Fruit fly (Drosophila melanogaster): ENCODE data around the gene CG8031.

Gene CG8031

dm6 chr3R:13030257-13031173, 19.4 kb upstream of the CG8031 start, which contains the start of the genes CG46281 and CG46280:
Gene CG46281 (minus strand): TSS chr3R:13030307.
Gene CG46280 (minus strand): TSS chr3R:13030659.
- 0 out of 2 replicates have a peak, but pooled peaks have one; percentile 36 for TF ChIP-seq CG3847 (GFP tag; IDR thresholded peaks at IDR 0.05)
- TF ChIP-seq CG12744 (GFP tag; optimal IDR thresholded peaks at IDR 0.05) = no peak
- TF ChIP-seq cas (GFP tag; IDR thresholded peaks at IDR 0.05) = 0 out of 2 replicates have a peak, but pooled peaks have one; percentile 21
- TF ChIP-seq Myb (GFP tag; optimal IDR thresholded peaks at IDR 0.05) = peak; percentile 20
- peak; percentile 32; the same call in 1 of the 3 replicates for TF ChIP-seq CG14860 (GFP tag; IDR thresholded peaks at IDR 0.05; ENCODE audit: partially characterized antibody)
- TF ChIP-seq klu (GFP tag; IDR thresholded peaks at IDR 0.05) = no peak
- 0 out of 2 replicates have a peak, but pooled peaks have one; percentile 18 for TF ChIP-seq vvl (GFP tag; IDR thresholded peaks at IDR 0.05)
- peak; percentile 66 for TF ChIP-seq MBD-R2 (GFP tag; IDR thresholded peaks at IDR 0.05)
- peak; percentile 66 for TF ChIP-seq CG17829 (tag; optimal IDR thresholded peaks at IDR 0.05)
- TF ChIP-seq Side (GFP tag; optimal IDR thresholded peaks at IDR 0.05) = peak; percentile 29
- peak; percentile 82 for TF ChIP-seq zen (tag; optimal IDR thresholded peaks at IDR 0.05)
- TF ChIP-seq lola (GFP tag; optimal IDR thresholded peaks at IDR 0.05) = peak in 1 of 3 experiments; percentile 30
- 0 out of 2 replicates have a peak, but pooled peaks have one; percentile 53 for TF ChIP-seq sna (GFP tag; IDR thresholded peaks at IDR 0.05; ENCODE audit: partially characterized antibody)
- peak; percentile 52 for TF ChIP-seq Max (GFP tag; optimal IDR thresholded peaks at IDR 0.05)
- TF ChIP-seq CG2116 (GFP tag; optimal IDR thresholded peaks at IDR 0.05) = peak; percentile 95
- peak in 1 of 2 experiments; percentile 11 for TF ChIP-seq Hr51 (GFP tag; optimal IDR thresholded peaks at IDR 0.05)
- TF ChIP-seq Aef1 (GFP tag; IDR thresholded peaks at IDR 0.05) = no peak
- peak; percentile 66 for TF ChIP-seq Sin3A (optimal IDR thresholded peaks at IDR 0.05)
- peak; percentile 28 to 51 for TF ChIP-seq dpn (GFP tag; optimal IDR thresholded peaks at IDR 0.05)
- TF ChIP-seq Doc3 (GFP tag; IDR thresholded peaks at IDR 0.05; ENCODE audit: partially characterized antibody) = 0 out of 3 replicates have a peak, but pooled peaks have one; percentile 43
- peak; percentile 2 for TF ChIP-seq BtbVII (GFP tag; optimal IDR thresholded peaks at IDR 0.05)
- peak; percentile 25 for TF ChIP-seq CG1647 (GFP tag; optimal IDR thresholded peaks at IDR 0.05)
- peak; percentile 9 for TF ChIP-seq her (GFP tag; optimal IDR thresholded peaks at IDR 0.05)
- TF ChIP-seq gfzf (GFP tag; optimal IDR thresholded peaks at IDR 0.05) = peak; percentile 78
- peak; percentile 98 for TF ChIP-seq CG15514 (GFP tag; optimal IDR thresholded peaks at IDR 0.05)
- peak; percentile 14 for TF ChIP-seq CG33557 (GFP tag; optimal IDR thresholded peaks at IDR 0.05)
- no peak for TF ChIP-seq CG3065 (GFP tag; optimal IDR thresholded peaks at IDR 0.05)
- no peak for TF ChIP-seq Trl (optimal IDR thresholded peaks at IDR 0.05)
- peak; percentile 37 for TF ChIP-seq Trl (GFP tag; optimal IDR thresholded peaks at IDR 0.05)
- TF ChIP-seq CG34224 (GFP tag; IDR thresholded peaks at IDR 0.05; ENCODE audit: partially characterized antibody) = peak; percentile 58; the same call in 2 of the 3 replicates
- peak; percentile 15 for TF ChIP-seq CG4854 (GFP tag; optimal IDR thresholded peaks at IDR 0.05)
- peak; percentile 33; the same call in 1 of the 3 replicates for TF ChIP-seq vnd (GFP tag; IDR thresholded peaks at IDR 0.05; ENCODE audit: partially characterized antibody)
- TF ChIP-seq HmgZ (tag; optimal IDR thresholded peaks at IDR 0.05) = peak; percentile 35
- no peak for TF ChIP-seq jing (GFP tag; optimal IDR thresholded peaks at IDR 0.05)
- peak; percentile 72 for TF ChIP-seq pzg (GFP tag; optimal IDR thresholded peaks at IDR 0.05)
- peak; percentile 45 for TF ChIP-seq Hsf (GFP tag; optimal IDR thresholded peaks at IDR 0.05)
- TF ChIP-seq ewg (GFP tag; optimal IDR thresholded peaks at IDR 0.05) = no peak
- TF ChIP-seq CG6654 (GFP tag; optimal IDR thresholded peaks at IDR 0.05) = no peak
- TF ChIP-seq row (GFP tag; IDR thresholded peaks at IDR 0.05) = peak; percentile 69
- peak; percentile 71 for TF ChIP-seq CG2120 (GFP tag; optimal IDR thresholded peaks at IDR 0.05)
- TF ChIP-seq kni (GFP tag; optimal IDR thresholded peaks at IDR 0.05) = no peak
- no peak for TF ChIP-seq seq (GFP tag; IDR thresholded peaks at IDR 0.05)
- peak; percentile 23 for TF ChIP-seq Hand (GFP tag; optimal IDR thresholded peaks at IDR 0.05)
- peak; percentile 47 for TF ChIP-seq CG9609 (GFP tag; optimal IDR thresholded peaks at IDR 0.05)
- no peak for TF ChIP-seq h (optimal IDR thresholded peaks at IDR 0.05)
- TF ChIP-seq inv (GFP tag; IDR thresholded peaks at IDR 0.05; ENCODE audit: partially characterized antibody) = 0 out of 2 replicates have a peak, but pooled peaks have one; percentile 24
- no peak for TF ChIP-seq CG10209 (GFP tag; optimal IDR thresholded peaks at IDR 0.05)
